Worm (Caenorhabditis elegans) whole organism, early embryonic: ENCODE data around the gene K11H3.8.

Source experiments
- B0310.2 ChIP-seq: sonication (generic microtip); optimal IDR thresholded peaks from 2 replicates; lab custom pipeline; 2016; ENCODE audit warnings: mild to moderate bottlenecking, missing genetic modification characterization, missing compliant biosample characterization
- F13C5.2 ChIP-seq: sonication (generic microtip); optimal IDR thresholded peaks from 2 replicates; lab custom pipeline; 2017; ENCODE audit warnings: mild to moderate bottlenecking, missing genetic modification characterization, inconsistent platforms, missing compliant biosample characterization
- ama-1 ChIP-seq: fragments of 150-350 bp; optimal IDR thresholded peaks from 2 replicates; lab custom pipeline; 2014
- ceh-13 ChIP-seq: fragments of 200-800 bp; sonication (Bioruptor generic); optimal IDR thresholded peaks from 2 replicates; lab custom pipeline; 2018; ENCODE audit warnings: mild to moderate bottlenecking, missing genetic modification characterization, missing compliant biosample characterization
- ets-7 ChIP-seq: sonication (generic microtip); optimal IDR thresholded peaks from 2 replicates; lab custom pipeline; 2016; ENCODE audit warnings: missing genotype, missing genetic modification characterization, missing compliant biosample characterization
- pes-1 ChIP-seq: fragments of 200-800 bp; sonication (Bioruptor generic); IDR thresholded peaks from 2 replicates; pipeline ENCODE4 v1.3.6; 2022; ENCODE audit warnings: missing genetic modification reagents, missing genetic modification characterization, missing compliant biosample characterization
- scrt-1 ChIP-seq: fragments of 200-800 bp; sonication (Bioruptor generic); IDR thresholded peaks from 2 replicates; pipeline ENCODE4 v1.3.6; 2022; ENCODE audit warnings: missing genetic modification characterization, missing compliant biosample characterization

DNA sequence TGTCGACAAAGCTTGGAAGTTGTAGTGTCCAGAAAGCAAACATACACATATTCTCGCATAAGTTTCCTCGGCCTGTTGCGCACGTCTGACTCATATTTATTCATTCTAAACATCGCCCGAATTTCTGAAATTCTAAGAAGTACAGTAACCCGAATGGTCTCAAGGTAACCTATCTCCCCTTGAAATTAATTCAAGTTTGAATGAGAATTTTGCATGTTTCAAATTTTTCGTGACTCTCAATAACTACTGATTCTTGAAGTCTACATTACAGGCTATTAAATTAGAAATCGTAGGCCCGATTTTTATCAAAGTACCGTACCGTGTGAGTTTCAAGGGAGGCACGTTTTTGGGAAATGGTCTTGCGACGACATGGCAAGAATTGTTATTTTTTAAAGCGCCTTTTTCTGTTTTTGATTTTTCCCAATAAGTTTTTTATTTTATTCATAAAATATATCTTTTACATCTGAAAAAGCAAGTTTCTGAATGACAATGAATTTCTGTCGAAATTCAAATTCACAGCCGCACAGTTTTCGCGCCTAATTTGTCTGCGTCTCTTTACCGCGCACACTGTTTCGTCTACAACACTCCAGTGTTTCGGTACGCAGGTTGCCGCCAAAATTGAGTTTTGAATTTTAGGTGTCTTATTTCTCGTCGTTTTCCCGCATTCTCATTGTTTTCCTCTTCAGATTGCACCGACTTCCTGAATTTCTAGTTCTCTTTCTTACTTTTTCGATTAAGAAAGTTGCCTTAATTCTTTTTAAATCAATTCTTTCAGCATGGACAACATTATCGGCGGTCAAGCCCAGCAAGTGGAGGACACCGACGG lies 41.2 kb upstream of the K11H3.8 start, which contains the start of the genes R10E11.9 and mcm-6:
- TF ChIP-seq ceh-13 (no peak), ama-1 (lab: Kevin White, UChicago) (no peak), ets-7 (tag; lab: Kevin White, UChicago) (no peak), F13C5.2 (tag; lab: Kevin White, UChicago) (no peak), pes-1 (GFP tag; lab: Robert Waterston, UW) (no peak), scrt-1 (no peak), B0310.2 (tag; lab: Kevin White, UChicago) (no peak)
